Fruit fly (Drosophila melanogaster) whole organism, wandering third instar larva: ENCODE data around the gene CG34297.

Experiments used
- Abd-B ChIP-seq: fragments of >200 bp; optimal IDR thresholded peaks from 2 replicates; lab custom pipeline; 2017; ENCODE audit warnings: missing biosample characterization, missing genetic modification characterization
- CG32264 ChIP-seq: fragments of 200-800 bp; sonication (Bioruptor generic); optimal IDR thresholded peaks from 2 replicates; lab custom pipeline; 2016; ENCODE audit warnings: missing biosample characterization, missing genetic modification characterization
- CG9705 ChIP-seq: fragments of 200-800 bp; sonication (Bioruptor generic); optimal IDR thresholded peaks from 2 replicates; lab custom pipeline; 2018; ENCODE audit warnings: missing biosample characterization, mild to moderate bottlenecking, missing genetic modification characterization
- CrebA ChIP-seq: fragments of 200-800 bp; sonication (Bioruptor generic); optimal IDR thresholded peaks from 2 replicates; lab custom pipeline; 2016; ENCODE audit warnings: missing biosample characterization, mild to moderate bottlenecking, missing genetic modification characterization, borderline replicate concordance
- Dfd ChIP-seq: fragments of >200 bp; optimal IDR thresholded peaks from 2 replicates; lab custom pipeline; 2017; ENCODE audit warnings: missing biosample characterization, missing genetic modification characterization
- Dif ChIP-seq: fragments of 200-275, 200-300 bp; sonication (Bioruptor generic); optimal IDR thresholded peaks from 2 replicates; lab custom pipeline; 2018; ENCODE audit warnings: missing biosample characterization, missing genetic modification characterization; ENCODE audit not compliant: partially characterized antibody
- GATAd ChIP-seq: sonication (Bioruptor generic); optimal IDR thresholded peaks from 2 replicates; lab custom pipeline; 2016; ENCODE audit warnings: missing biosample characterization, missing genetic modification characterization
- HLH106 ChIP-seq: fragments of 200-800 bp; optimal IDR thresholded peaks from 3 replicates; lab custom pipeline; 2019; ENCODE audit warnings: missing biosample characterization, mild to moderate bottlenecking, missing genetic modification characterization, moderate library complexity
- Hnf4 ChIP-seq: fragments of 200-800 bp; sonication (Bioruptor generic); optimal IDR thresholded peaks from 2 replicates; lab custom pipeline; 2016; ENCODE audit warnings: missing biosample characterization, mild to moderate bottlenecking, missing genetic modification characterization
- Hr78 ChIP-seq: fragments of >200 bp; optimal IDR thresholded peaks from 2 replicates; lab custom pipeline; 2017; ENCODE audit warnings: missing biosample characterization, missing genetic modification characterization
- Hr83 ChIP-seq: fragments of 200-300 bp; sonication (Bioruptor generic); optimal IDR thresholded peaks from 2 replicates; lab custom pipeline; 2016; ENCODE audit warnings: missing biosample characterization, mild to moderate bottlenecking, missing genetic modification characterization, moderate library complexity; ENCODE audit not compliant: poor library complexity, severe bottlenecking
- Jra ChIP-seq: sonication (Bioruptor generic); optimal IDR thresholded peaks from 2 replicates; lab custom pipeline; 2016; ENCODE audit warnings: missing biosample characterization, missing genetic modification characterization
- Mio ChIP-seq: sonication (Bioruptor generic); optimal IDR thresholded peaks from 2 replicates; lab custom pipeline; 2016; ENCODE audit warnings: missing biosample characterization, missing genetic modification characterization
- Myc ChIP-seq: fragments of >200 bp; optimal IDR thresholded peaks from 2 replicates; lab custom pipeline; 2017
- N ChIP-seq: fragments of >200 bp; optimal IDR thresholded peaks from 2 replicates; lab custom pipeline; 2018; ENCODE audit warnings: missing biosample characterization, missing external identifiers, missing genetic modification characterization
- OdsH ChIP-seq: fragments of 200-800 bp; sonication (Bioruptor generic); optimal IDR thresholded peaks from 2 replicates; lab custom pipeline; 2016; ENCODE audit warnings: missing biosample characterization, mild to moderate bottlenecking, missing genetic modification characterization
- Rel ChIP-seq, 2 experiments: fragments of 200-800 bp; sonication (Bioruptor generic) in 1 of 2; optimal IDR thresholded peaks; 2 replicates in 1 of 2; 3 replicates in 1 of 2; lab custom pipeline; 2016 to 2019; ENCODE audit warnings: mild to moderate bottlenecking in 2 of 2, missing biosample characterization in 2 of 2, missing genetic modification characterization in 2 of 2, moderate library complexity in 1 of 2
- Sp1 ChIP-seq: fragments of 200-800 bp; sonication (Bioruptor generic); optimal IDR thresholded peaks from 3 replicates; lab custom pipeline; 2019; ENCODE audit warnings: missing biosample characterization, mild to moderate bottlenecking, missing genetic modification characterization, moderate library complexity
- Vsx2 ChIP-seq: fragments of 200-300, 225-300 bp; sonication (Bioruptor generic); optimal IDR thresholded peaks from 2 replicates; lab custom pipeline; 2018; ENCODE audit warnings: missing biosample characterization, missing genetic modification characterization; ENCODE audit not compliant: partially characterized antibody
- br ChIP-seq: fragments of 200-800 bp; sonication (Bioruptor generic); optimal IDR thresholded peaks from 2 replicates; lab custom pipeline; 2016; ENCODE audit warnings: missing biosample characterization, missing genetic modification characterization
- brk ChIP-seq: fragments of 200-800 bp; sonication (Bioruptor generic); optimal IDR thresholded peaks from 2 replicates; lab custom pipeline; 2016; ENCODE audit warnings: missing biosample characterization, mild to moderate bottlenecking, missing genetic modification characterization
- dl ChIP-seq, 2 experiments: fragments of 175-275, 200-275 bp in 1 of 2; fragments of 200-275 bp in 1 of 2; sonication (Bioruptor generic); optimal IDR thresholded peaks; lab custom pipeline; 2018; ENCODE audit warnings: mild to moderate bottlenecking in 2 of 2, missing biosample characterization in 2 of 2, missing genetic modification characterization in 2 of 2, moderate library complexity in 2 of 2; ENCODE audit not compliant: partially characterized antibody in 2 of 2, insufficient read depth in 1 of 2
- dmrt93B ChIP-seq: fragments of 200-800 bp; sonication (Bioruptor generic); optimal IDR thresholded peaks from 2 replicates; lab custom pipeline; 2018; ENCODE audit warnings: missing biosample characterization, mild to moderate bottlenecking, missing genetic modification characterization
- dsf ChIP-seq: sonication (Bioruptor generic); optimal IDR thresholded peaks from 2 replicates; lab custom pipeline; 2016; ENCODE audit warnings: missing biosample characterization, missing genetic modification characterization, borderline replicate concordance
- ey ChIP-seq: fragments of 200-800 bp; sonication (Bioruptor generic); optimal IDR thresholded peaks from 2 replicates; lab custom pipeline; 2016; ENCODE audit warnings: missing biosample characterization, missing genetic modification characterization
- foxo ChIP-seq, 2 experiments: fragments of 200-800 bp; sonication (Bioruptor generic); optimal IDR thresholded peaks; 2 replicates in 1 of 2; 3 replicates in 1 of 2; lab custom pipeline; 2016 to 2017; ENCODE audit warnings: missing biosample characterization in 2 of 2, missing genetic modification characterization in 2 of 2
- fru ChIP-seq: fragments of 200-800 bp; sonication (Bioruptor generic); optimal IDR thresholded peaks from 3 replicates; lab custom pipeline; 2016; ENCODE audit warnings: missing biosample characterization, mild to moderate bottlenecking, missing genetic modification characterization
- h ChIP-seq: fragments of 200-800 bp; sonication (Bioruptor generic); optimal IDR thresholded peaks from 3 replicates; lab custom pipeline; 2016; ENCODE audit warnings: missing biosample characterization, mild to moderate bottlenecking, missing genetic modification characterization
- jim ChIP-seq: fragments of 175-275, 200-325 bp; sonication (Bioruptor generic); optimal IDR thresholded peaks from 2 replicates; lab custom pipeline; 2016; ENCODE audit warnings: missing biosample characterization, mild to moderate bottlenecking, missing genetic modification characterization
- lola ChIP-seq: fragments of >200 bp; optimal IDR thresholded peaks from 2 replicates; lab custom pipeline; 2017; ENCODE audit warnings: missing biosample characterization, missing genetic modification characterization
- pan ChIP-seq: fragments of >200 bp; optimal IDR thresholded peaks from 2 replicates; lab custom pipeline; 2017
- psq ChIP-seq: fragments of 200-800 bp; sonication (Bioruptor generic); optimal IDR thresholded peaks from 3 replicates; lab custom pipeline; 2017; ENCODE audit warnings: missing biosample characterization, mild to moderate bottlenecking, missing genetic modification characterization, moderate library complexity
- rgr ChIP-seq: fragments of 200-800 bp; sonication (Bioruptor generic); optimal IDR thresholded peaks from 3 replicates; lab custom pipeline; 2016; ENCODE audit warnings: missing biosample characterization, mild to moderate bottlenecking, missing genetic modification characterization
- sage ChIP-seq: fragments of 200-800 bp; sonication (Bioruptor generic); optimal IDR thresholded peaks from 2 replicates; lab custom pipeline; 2016; ENCODE audit warnings: missing biosample characterization, mild to moderate bottlenecking, missing genetic modification characterization
- sv ChIP-seq: fragments of 200-800 bp; sonication (Bioruptor generic); optimal IDR thresholded peaks from 3 replicates; lab custom pipeline; 2016; ENCODE audit warnings: missing biosample characterization, missing genetic modification characterization
- tai ChIP-seq: sonication (Bioruptor generic); optimal IDR thresholded peaks from 2 replicates; lab custom pipeline; 2016; ENCODE audit warnings: missing biosample characterization, missing genetic modification characterization
- usp ChIP-seq: fragments of >200 bp; optimal IDR thresholded peaks from 2 replicates; lab custom pipeline; 2017; ENCODE audit warnings: missing biosample characterization, missing genetic modification characterization
- woc ChIP-seq: sonication (Bioruptor generic); optimal IDR thresholded peaks from 2 replicates; lab custom pipeline; 2016; ENCODE audit warnings: missing biosample characterization, mild to moderate bottlenecking, missing genetic modification characterization

CG34297 gene

DNA sequence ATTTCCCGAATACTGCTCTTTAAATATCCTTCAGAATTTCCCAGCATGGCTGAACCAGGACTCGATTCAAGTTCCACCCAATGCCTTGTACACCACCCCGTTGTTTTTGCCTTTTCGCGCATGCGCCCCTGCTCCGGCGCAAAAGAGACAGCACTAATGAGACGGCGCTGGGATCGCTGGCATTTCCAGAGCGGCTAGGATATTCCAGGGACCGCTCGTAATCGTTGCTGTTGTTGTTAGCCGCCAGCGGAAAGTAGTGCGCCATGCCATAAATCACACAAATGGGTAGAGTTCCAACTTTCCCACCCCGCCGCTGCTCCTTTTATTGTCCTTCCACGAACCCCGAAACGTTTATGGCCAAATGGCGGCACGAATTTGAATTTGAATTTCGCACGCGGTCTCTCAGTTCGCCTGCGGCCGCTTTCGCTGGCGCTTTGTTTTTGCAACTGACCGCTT is 14.4 kb upstream of the CG34297 start, which contains the start of gene Ama:
Gene Ama, plus strand, starts transcription at position 406 of the 456 bp plus-strand sequence.
- no peak for TF ChIP-seq brk (GFP tag; lab: Kevin White, UChicago)
- no peak for TF ChIP-seq Jra (GFP tag; lab: Kevin White, UChicago)
- no peak for TF ChIP-seq lola (GFP tag; lab: Kevin White, UChicago)
- TF ChIP-seq psq = no peak
- TF ChIP-seq Dfd (GFP tag; lab: Kevin White, UChicago) = no peak
- TF ChIP-seq tai (GFP tag; lab: Kevin White, UChicago) = no peak
- TF ChIP-seq dl (GFP tag; optimal IDR thresholded peaks at IDR 0.05; lab: Kevin White, UChicago; ENCODE audit: insufficient read depth in 1 of 2, partially characterized antibody in 2 of 2) = no peak
- TF ChIP-seq usp (GFP tag; lab: Kevin White, UChicago) = no peak
- no peak for TF ChIP-seq dmrt93B
- TF ChIP-seq CrebA (GFP tag; lab: Kevin White, UChicago) = no peak
- TF ChIP-seq Rel (GFP tag; optimal IDR thresholded peaks at IDR 0.05; lab: Kevin White, UChicago) = no peak
- no peak for TF ChIP-seq Rel (tag; optimal IDR thresholded peaks at IDR 0.05; lab: Kevin White, UChicago)
- TF ChIP-seq CG9705 = no peak
- TF ChIP-seq pan = no peak
- TF ChIP-seq sv = no peak
- TF ChIP-seq HLH106 (tag; lab: Kevin White, UChicago) = no peak

- TF ChIP-seq sv (no peak), tai (GFP tag; lab: Kevin White, UChicago) (peak; percentile 8), dsf (GFP tag; lab: Kevin White, UChicago) (no peak), jim (no peak), lola (GFP tag; lab: Kevin White, UChicago) (no peak), N (GFP tag; lab: Kevin White, UChicago) (no peak), Hr78 (no peak), ey (GFP tag; lab: Kevin White, UChicago) (peak; percentile 53), rgr (GFP tag; lab: Kevin White, UChicago) (peak; percentile 38), woc (peak; percentile 62), foxo (GFP tag; optimal IDR thresholded peaks at IDR 0.05; lab: Kevin White, UChicago) (peak in 1 of 2 experiments; percentile 42), CG32264 (GFP tag; lab: Kevin White, UChicago) (no peak), Vsx2 (GFP tag; lab: Kevin White, UChicago) (no peak), CrebA (GFP tag; lab: Kevin White, UChicago) (no peak), Mio (GFP tag; lab: Kevin White, UChicago) (no peak), dmrt93B (no peak), OdsH (peak; percentile 53), br (GFP tag; lab: Kevin White, UChicago) (peak; percentile 30), Dif (no peak), CG9705 (no peak), Sp1 (GFP tag; lab: Kevin White, UChicago) (peak; percentile 40), h (peak; percentile 65), brk (GFP tag; lab: Kevin White, UChicago) (no peak), Abd-B (no peak), fru (GFP tag; lab: Kevin White, UChicago) (peak; percentile 57), Myc (lab: Kevin White, UChicago) (no peak), usp (GFP tag; lab: Kevin White, UChicago) (no peak), Hnf4 (no peak), Hr83 (GFP tag; lab: Kevin White, UChicago) (no peak), dl (GFP tag; optimal IDR thresholded peaks at IDR 0.05; lab: Kevin White, UChicago; ENCODE audit: insufficient read depth in 1 of 2, partially characterized antibody in 2 of 2) (no peak), Jra (GFP tag; lab: Kevin White, UChicago) (no peak), psq (peak; percentile 62), sage (GFP tag; lab: Kevin White, UChicago) (no peak), pan (no peak), Rel (GFP tag; optimal IDR thresholded peaks at IDR 0.05; lab: Kevin White, UChicago) (no peak), Rel (tag; optimal IDR thresholded peaks at IDR 0.05; lab: Kevin White, UChicago) (no peak), GATAd (no peak), HLH106 (tag; lab: Kevin White, UChicago) (peak; percentile 53), Dfd (GFP tag; lab: Kevin White, UChicago) (no peak)
Observed at dm6 chr3R:6760755-6761647, 13.2 kb upstream of the CG34297 start.
